Fruit fly (Drosophila melanogaster): Measurements from ENCODE around the gene Rrp40.

Gene Rrp40

DNA sequence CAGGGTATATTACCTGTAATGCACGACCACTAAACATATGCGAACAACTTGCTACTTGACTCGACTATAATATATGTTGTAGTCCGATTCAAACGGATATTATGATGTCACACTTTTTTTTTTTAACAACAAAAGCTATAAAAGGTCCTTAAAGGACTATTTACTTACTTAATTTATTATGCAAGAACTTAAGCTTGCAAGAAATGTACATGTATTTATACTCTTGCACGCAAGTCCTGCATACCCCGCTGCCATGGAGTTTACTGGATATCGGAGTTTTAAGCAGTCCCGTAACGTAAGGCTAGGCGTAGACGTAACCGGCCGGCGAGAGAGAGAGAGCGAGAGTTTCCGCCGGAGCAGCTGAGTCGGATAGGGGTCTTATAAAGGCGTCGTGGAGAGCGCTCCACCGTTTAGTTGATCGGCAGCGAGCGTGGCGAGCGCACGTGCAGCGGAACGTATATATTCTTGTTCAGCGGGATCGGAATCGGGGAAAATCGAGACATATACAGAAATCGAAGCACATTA lies 8.6 kb downstream of the Rrp40 start (continued):
- TF ChIP-seq CG4854 (GFP tag; optimal IDR thresholded peaks at IDR 0.05) (peak; percentile 68), ab (GFP tag; optimal IDR thresholded peaks at IDR 0.05) (peak; percentile 83), nerfin-2 (GFP tag; IDR thresholded peaks at IDR 0.05; ENCODE audit: partially characterized antibody) (no peak), CG12391 (tag; optimal IDR thresholded peaks at IDR 0.05) (peak; percentile 91), Oaz (GFP tag; IDR thresholded peaks at IDR 0.05) (peak; percentile 69; the same call in 1 of the 2 replicates), chinmo (GFP tag; IDR thresholded peaks at IDR 0.05; ENCODE audit: partially characterized antibody) (peak; percentile 85; the same call in 3 of the 4 replicates), CTCF (GFP tag; optimal IDR thresholded peaks at IDR 0.05) (peak; percentile 17), Spps (tag; optimal IDR thresholded peaks at IDR 0.05) (peak; percentile 55), CG3065 (GFP tag; optimal IDR thresholded peaks at IDR 0.05) (peak; percentile 53), Scr (GFP tag; IDR thresholded peaks at IDR 0.05; ENCODE audit: partially characterized antibody) (0 out of 2 replicates have a peak, but pooled peaks have one; percentile 10), Fer1 (GFP tag; optimal IDR thresholded peaks at IDR 0.05) (peak; percentile 81), sima (GFP tag; optimal IDR thresholded peaks at IDR 0.05) (peak; percentile 36), C15 (GFP tag; IDR thresholded peaks at IDR 0.05) (no peak), gcm2 (GFP tag; optimal IDR thresholded peaks at IDR 0.05) (peak; percentile 67), row (GFP tag; IDR thresholded peaks at IDR 0.05) (peak; percentile 93), bigmax (GFP tag; optimal IDR thresholded peaks at IDR 0.05) (peak; percentile 21), CG4404 (GFP tag; IDR thresholded peaks at IDR 0.05) (peak; percentile 89), CG7745 (tag; optimal IDR thresholded peaks at IDR 0.05) (no peak), Dp (GFP tag; optimal IDR thresholded peaks at IDR 0.05) (no peak), tio (GFP tag; optimal IDR thresholded peaks at IDR 0.05) (peak; percentile 92), fd3F (GFP tag; optimal IDR thresholded peaks at IDR 0.05) (peak; percentile 76), shn (GFP tag; optimal IDR thresholded peaks at IDR 0.05) (peak; percentile 91), CG9817 (tag; optimal IDR thresholded peaks at IDR 0.05) (peak; percentile 62), CG15269 (tag; optimal IDR thresholded peaks at IDR 0.05) (peak; percentile 84), Ets97D (GFP tag; optimal IDR thresholded peaks at IDR 0.05) (peak; percentile 59), D (optimal IDR thresholded peaks at IDR 0.05) (no peak), D (GFP tag; optimal IDR thresholded peaks at IDR 0.05) (peak; percentile 88), CG32532 (GFP tag; IDR thresholded peaks at IDR 0.05) (peak; percentile 85), corto (GFP tag; optimal IDR thresholded peaks at IDR 0.05) (no peak), cas (GFP tag; IDR thresholded peaks at IDR 0.05) (peak; percentile 61; the same call in 1 of the 2 replicates), Optix (GFP tag; IDR thresholded peaks at IDR 0.05) (peak; percentile 80; the same call in 2 of the 3 replicates), D19B (GFP tag; optimal IDR thresholded peaks at IDR 0.05) (peak; percentile 97), Opbp (GFP tag; IDR thresholded peaks at IDR 0.05; ENCODE audit: partially characterized antibody) (peak; percentile 68; the same call in 2 of the 3 replicates), CG14860 (GFP tag; IDR thresholded peaks at IDR 0.05; ENCODE audit: partially characterized antibody) (0 out of 3 replicates have a peak, but pooled peaks have one; percentile 25), CG16779 (GFP tag; IDR thresholded peaks at IDR 0.05) (0 out of 2 replicates have a peak, but pooled peaks have one; percentile 32), schlank (tag; optimal IDR thresholded peaks at IDR 0.05) (peak; percentile 54), CG12769 (tag; optimal IDR thresholded peaks at IDR 0.05) (peak; percentile 87), Antp (GFP tag; optimal IDR thresholded peaks at IDR 0.05) (peak; percentile 90), nerfin-1 (tag; optimal IDR thresholded peaks at IDR 0.05) (peak; percentile 35), CG8290 (GFP tag; optimal IDR thresholded peaks at IDR 0.05) (peak; percentile 60), CG8290 (tag; optimal IDR thresholded peaks at IDR 0.05) (peak in 1 of 2 experiments; percentile 44), Fer3 (tag; optimal IDR thresholded peaks at IDR 0.05) (peak; percentile 73), CG6765 (GFP tag; optimal IDR thresholded peaks at IDR 0.05) (peak; percentile 22), p53 (GFP tag; optimal IDR thresholded peaks at IDR 0.05) (peak; percentile 30), Atf6 (GFP tag; IDR thresholded peaks at IDR 0.05) (peak; percentile 84), CrebB (tag; optimal IDR thresholded peaks at IDR 0.05) (peak; percentile 63), abd-A (tag; optimal IDR thresholded peaks at IDR 0.05) (no peak), vvl (GFP tag; IDR thresholded peaks at IDR 0.05) (peak; percentile 90), CG16863 (GFP tag; optimal IDR thresholded peaks at IDR 0.05) (peak; percentile 92), chm (GFP tag; IDR thresholded peaks at IDR 0.05) (no peak; the same call in 1 of the 2 replicates)

All from whole organism, embryonic.